Worm (Caenorhabditis elegans) whole organism, mixed stage, embryonic: ENCODE results near the gene D1054.19.

Experiments
- M03D4.4 ChIP-seq: sonication (generic microtip); optimal IDR thresholded peaks from 2 replicates; lab custom pipeline; 2017; ENCODE audit warnings: mild to moderate bottlenecking, missing genetic modification characterization, missing compliant biosample characterization
- blmp-1 ChIP-seq: fragments of 150-350 bp; optimal IDR thresholded peaks from 2 replicates; lab custom pipeline; 2014; ENCODE audit warnings: missing biosample characterization, missing genetic modification characterization
- ceh-39 ChIP-seq: fragments of 150-350 bp; optimal IDR thresholded peaks from 2 replicates; lab custom pipeline; 2014; ENCODE audit warnings: missing biosample characterization, missing genetic modification characterization
- ces-1 ChIP-seq: fragments of 150-350 bp; optimal IDR thresholded peaks from 2 replicates; lab custom pipeline; 2014; ENCODE audit warnings: missing biosample characterization, missing genetic modification reagents, missing genetic modification characterization
- cnd-1 ChIP-seq: fragments of 200-800 bp; sonication (Bioruptor generic); optimal IDR thresholded peaks from 2 replicates; lab custom pipeline; 2018; ENCODE audit warnings: mild to moderate bottlenecking, missing genetic modification characterization, missing compliant biosample characterization
- drap-1 ChIP-seq: fragments of 200-800 bp; sonication (Bioruptor generic); optimal IDR thresholded peaks from 3 replicates; lab custom pipeline; 2018; ENCODE audit warnings: mild to moderate bottlenecking, missing genetic modification characterization, missing compliant biosample characterization
- elt-1 ChIP-seq: sonication (generic microtip); optimal IDR thresholded peaks from 2 replicates; lab custom pipeline; 2017; ENCODE audit warnings: missing genetic modification characterization, mild to moderate bottlenecking, missing compliant biosample characterization, antibody characterized with exemption, moderate library complexity, borderline replicate concordance; ENCODE audit not compliant: insufficient read depth
- elt-3 ChIP-seq: fragments of 150-350 bp; optimal IDR thresholded peaks from 2 replicates; lab custom pipeline; 2014; ENCODE audit warnings: missing biosample characterization, missing genetic modification characterization
- flh-1 ChIP-seq: fragments of 200-800 bp; sonication (Bioruptor generic); optimal IDR thresholded peaks from 2 replicates; lab custom pipeline; 2018; ENCODE audit warnings: mild to moderate bottlenecking, missing genetic modification characterization, moderate library complexity, missing compliant biosample characterization
- hlh-1 ChIP-seq: fragments of 150-350 bp; optimal IDR thresholded peaks from 2 replicates; lab custom pipeline; 2014; ENCODE audit warnings: missing biosample characterization, missing genetic modification reagents, missing genetic modification characterization
- lin-13 ChIP-seq: fragments of 150-350 bp; optimal IDR thresholded peaks from 2 replicates; lab custom pipeline; 2014; ENCODE audit warnings: missing biosample characterization, missing genetic modification characterization
- lin-32 ChIP-seq: fragments of 200-800 bp; sonication (Bioruptor generic); optimal IDR thresholded peaks from 2 replicates; lab custom pipeline; 2018; ENCODE audit warnings: mild to moderate bottlenecking, missing genetic modification characterization, missing compliant biosample characterization
- lsy-2 ChIP-seq: fragments of 150-350 bp; optimal IDR thresholded peaks from 2 replicates; lab custom pipeline; 2014; ENCODE audit warnings: missing biosample characterization, missing genetic modification characterization
- mab-5 ChIP-seq: fragments of 150-350 bp; optimal IDR thresholded peaks from 2 replicates; lab custom pipeline; 2014; ENCODE audit warnings: missing biosample characterization, missing genetic modification characterization
- mep-1 ChIP-seq: fragments of 150-350 bp; optimal IDR thresholded peaks from 2 replicates; lab custom pipeline; 2017; ENCODE audit warnings: missing biosample characterization, missing genetic modification reagents, missing genetic modification characterization, inconsistent platforms
- mls-2 ChIP-seq: sonication (generic microtip); optimal IDR thresholded peaks from 2 replicates; lab custom pipeline; 2016; ENCODE audit warnings: mild to moderate bottlenecking, missing genetic modification characterization, moderate library complexity, missing compliant biosample characterization
- nhr-12 ChIP-seq: fragments of 150-350 bp; optimal IDR thresholded peaks from 2 replicates; lab custom pipeline; 2014; ENCODE audit warnings: missing biosample characterization, missing genetic modification characterization
- nhr-2 ChIP-seq: fragments of 150-350 bp; optimal IDR thresholded peaks from 2 replicates; lab custom pipeline; 2014; ENCODE audit warnings: missing biosample characterization, missing genetic modification characterization
- nhr-237 ChIP-seq: fragments of 150-350 bp; optimal IDR thresholded peaks from 2 replicates; lab custom pipeline; 2014; ENCODE audit warnings: missing biosample characterization, missing genetic modification characterization
- nhr-28 ChIP-seq: fragments of 150-350 bp; optimal IDR thresholded peaks from 2 replicates; lab custom pipeline; 2014; ENCODE audit warnings: missing biosample characterization, missing genetic modification characterization
- pha-4 ChIP-seq: fragments of 150-350 bp; optimal IDR thresholded peaks from 2 replicates; lab custom pipeline; 2018; ENCODE audit warnings: missing biosample characterization, missing genetic modification reagents, missing genetic modification characterization
- sem-2 ChIP-seq: fragments of 200-800 bp; sonication (Bioruptor generic); optimal IDR thresholded peaks from 2 replicates; lab custom pipeline; 2018; ENCODE audit warnings: mild to moderate bottlenecking, missing genetic modification characterization, missing compliant biosample characterization
- snpc-4 ChIP-seq: fragments of 150-350 bp; optimal IDR thresholded peaks from 2 replicates; lab custom pipeline; 2014; ENCODE audit warnings: missing biosample characterization, missing genetic modification characterization
- sptf-1 ChIP-seq: sonication (generic microtip); optimal IDR thresholded peaks from 2 replicates; lab custom pipeline; 2017; ENCODE audit warnings: mild to moderate bottlenecking, missing genetic modification characterization, moderate library complexity, missing compliant biosample characterization
- tbx-8 ChIP-seq: fragments of 200-800 bp; sonication (Bioruptor generic); optimal IDR thresholded peaks from 2 replicates; lab custom pipeline; 2018; ENCODE audit warnings: mild to moderate bottlenecking, missing genetic modification characterization, moderate library complexity, missing compliant biosample characterization
- unc-120 ChIP-seq: sonication (generic microtip); optimal IDR thresholded peaks from 2 replicates; lab custom pipeline; 2017; ENCODE audit warnings: missing genetic modification characterization, missing compliant biosample characterization; ENCODE audit not compliant: poor library complexity, severe bottlenecking
- unc-39 ChIP-seq: fragments of 150-350 bp; optimal IDR thresholded peaks from 2 replicates; lab custom pipeline; 2014; ENCODE audit warnings: missing biosample characterization, missing genetic modification characterization
- unc-62 ChIP-seq: fragments of 150-350 bp; optimal IDR thresholded peaks from 2 replicates; lab custom pipeline; 2014; ENCODE audit warnings: missing biosample characterization, missing genetic modification reagents, missing genetic modification characterization
- ztf-11 ChIP-seq: fragments of 150-350 bp; optimal IDR thresholded peaks from 2 replicates; lab custom pipeline; 2014; ENCODE audit warnings: missing biosample characterization, missing genetic modification characterization

The D1054.19 gene

ce11 chrV:10771390-10771789 lies 24.2 kb upstream of the D1054.19 start, which contains the start of gene D1054.3:
Gene D1054.3, plus strand, starts transcription at chrV:10771451.
- TF ChIP-seq snpc-4 (tag; lab: Kevin White, UChicago) (no peak), mab-5 (tag; lab: Kevin White, UChicago) (no peak), nhr-28 (tag; lab: Kevin White, UChicago) (no peak), ztf-11 (tag; lab: Kevin White, UChicago) (no peak), elt-1 (tag; lab: Kevin White, UChicago) (no peak), ces-1 (GFP tag; lab: Kevin White, UChicago) (no peak), hlh-1 (no peak), unc-120 (tag; lab: Kevin White, UChicago) (no peak), nhr-2 (tag; lab: Kevin White, UChicago) (no peak), mep-1 (tag; lab: Kevin White, UChicago) (no peak), lin-13 (tag; lab: Kevin White, UChicago) (no peak), lsy-2 (tag; lab: Kevin White, UChicago) (no peak), lin-32 (no peak), drap-1 (GFP tag; lab: Kevin White, UChicago) (no peak), nhr-12 (no peak), M03D4.4 (tag; lab: Kevin White, UChicago) (no peak), mls-2 (no peak), sem-2 (GFP tag; lab: Kevin White, UChicago) (no peak)

ce11 chrV:10773216-10773615 lies 22.4 kb upstream of the D1054.19 start:
- TF ChIP-seq flh-1 (GFP tag; lab: Kevin White, UChicago), result no peak
- TF ChIP-seq nhr-237 (tag; lab: Kevin White, UChicago), result no peak
- TF ChIP-seq drap-1 (GFP tag; lab: Kevin White, UChicago), result no peak
- TF ChIP-seq mab-5 (tag; lab: Kevin White, UChicago), result no peak
- no peak for TF ChIP-seq hlh-1
- TF ChIP-seq nhr-2 (tag; lab: Kevin White, UChicago), result no peak
- no peak for TF ChIP-seq nhr-12
- no peak for TF ChIP-seq sptf-1 (tag; lab: Kevin White, UChicago)
- TF ChIP-seq tbx-8 (GFP tag; lab: Kevin White, UChicago), result no peak
- no peak for TF ChIP-seq elt-3 (tag; lab: Kevin White, UChicago)
- no peak for TF ChIP-seq unc-39 (tag; lab: Kevin White, UChicago)
- no peak for TF ChIP-seq blmp-1 (tag; lab: Kevin White, UChicago)
- TF ChIP-seq mls-2, result no peak
- no peak for TF ChIP-seq unc-62 (GFP tag; lab: Kevin White, UChicago)
- no peak for TF ChIP-seq elt-1 (tag; lab: Kevin White, UChicago)
- TF ChIP-seq lin-13 (tag; lab: Kevin White, UChicago), result no peak
- TF ChIP-seq pha-4 (tag; lab: Kevin White, UChicago), result no peak
- no peak for TF ChIP-seq unc-120 (tag; lab: Kevin White, UChicago)

DNA sequence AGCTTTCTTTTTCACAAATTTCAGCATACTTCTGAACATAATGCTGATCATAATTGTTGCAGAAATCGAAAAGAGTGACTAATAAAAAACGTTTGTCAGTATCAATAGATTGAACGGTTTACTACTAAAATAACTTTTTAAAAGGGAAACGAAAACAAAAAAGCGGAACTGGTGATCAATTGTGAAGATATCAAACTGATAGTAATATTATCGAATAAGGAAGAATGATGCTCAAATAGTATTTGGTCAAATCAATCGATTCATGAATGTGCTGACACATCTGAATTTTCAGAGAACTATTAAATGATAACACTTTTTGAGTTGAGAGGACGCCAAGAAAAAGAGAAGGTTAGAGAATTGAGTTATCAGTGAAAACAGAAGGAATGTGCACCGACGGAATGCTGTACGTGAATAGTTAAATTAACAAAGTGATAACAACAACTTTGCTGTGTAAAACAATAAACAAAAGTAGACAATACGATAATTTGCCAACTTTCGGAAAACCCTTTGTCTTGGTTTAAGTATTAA lies 19.0 kb upstream of the D1054.19 start, which contains the start of gene D1054.5:
Gene D1054.5 (minus strand): TSS at position 51 of the 528 bp plus-strand sequence.
- TF ChIP-seq nhr-28 (tag; lab: Kevin White, UChicago), result no peak
- no peak for TF ChIP-seq lin-32
- no peak for TF ChIP-seq nhr-237 (tag; lab: Kevin White, UChicago)
- TF ChIP-seq cnd-1, result no peak
- no peak for TF ChIP-seq pha-4 (tag; lab: Kevin White, UChicago)

DNA sequence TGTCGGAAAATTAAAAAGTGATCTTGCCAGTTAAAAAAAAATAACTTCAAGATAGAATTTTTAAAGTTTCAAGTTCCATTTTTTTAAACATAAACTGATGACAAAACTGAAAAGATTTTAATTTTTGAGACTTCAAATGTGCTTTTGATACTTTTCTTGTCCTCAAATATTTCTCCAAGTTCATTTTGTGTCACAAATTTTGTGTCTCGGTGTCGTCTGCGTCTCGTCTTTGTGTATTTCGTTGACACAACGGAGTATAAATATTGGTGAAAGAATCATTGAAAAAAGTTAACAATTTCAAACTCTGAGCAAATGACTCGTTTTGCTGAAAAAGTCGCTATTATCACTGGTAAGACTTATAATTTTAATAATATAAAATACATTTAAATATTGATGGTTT lies 11.6 kb upstream of the D1054.19 start, which contains the start of gene D1054.8:
Gene D1054.8 (plus strand): TSS at position 301 of the 400 bp plus-strand sequence.
- TF ChIP-seq lin-32, result no peak
- TF ChIP-seq mls-2, result no peak
- no peak for TF ChIP-seq pha-4 (tag; lab: Kevin White, UChicago)
- no peak for TF ChIP-seq unc-62 (GFP tag; lab: Kevin White, UChicago)
- no peak for TF ChIP-seq blmp-1 (tag; lab: Kevin White, UChicago)
- no peak for TF ChIP-seq nhr-237 (tag; lab: Kevin White, UChicago)
- no peak for TF ChIP-seq ceh-39 (tag; lab: Kevin White, UChicago)
- TF ChIP-seq unc-39 (tag; lab: Kevin White, UChicago), result no peak
- TF ChIP-seq cnd-1, result no peak
- no peak for TF ChIP-seq unc-120 (tag; lab: Kevin White, UChicago)
- no peak for TF ChIP-seq elt-1 (tag; lab: Kevin White, UChicago)
- TF ChIP-seq sem-2 (GFP tag; lab: Kevin White, UChicago), result no peak
- TF ChIP-seq M03D4.4 (tag; lab: Kevin White, UChicago), result no peak
- TF ChIP-seq flh-1 (GFP tag; lab: Kevin White, UChicago), result no peak
- no peak for TF ChIP-seq lsy-2 (tag; lab: Kevin White, UChicago)
- no peak for TF ChIP-seq mep-1 (tag; lab: Kevin White, UChicago)
